Fruit fly (Drosophila melanogaster) whole organism, prepupa: Measurements from ENCODE around the gene MYPT-75D.

Source experiments
- Blimp-1 ChIP-seq: fragments of 200-800 bp; sonication (Bioruptor generic); optimal IDR thresholded peaks from 3 replicates; lab custom pipeline; 2017; ENCODE audit warnings: missing biosample characterization, missing genetic modification characterization, mild to moderate bottlenecking, moderate library complexity, missing genetic modification reagents
- CG10631 ChIP-seq: fragments of 200-800 bp; sonication (Bioruptor generic); optimal IDR thresholded peaks from 2 replicates; lab custom pipeline; 2016; ENCODE audit warnings: missing biosample characterization, missing genetic modification characterization
- CG11294 ChIP-seq: fragments of 200-800 bp; sonication (Bioruptor generic); IDR thresholded peaks from 2 replicates; pipeline ENCODE4 v1.3.6; 2022; ENCODE audit warnings: missing biosample characterization, missing genetic modification characterization
- CG32006 ChIP-seq: fragments of 200-800 bp; sonication (Bioruptor generic); optimal IDR thresholded peaks from 3 replicates; lab custom pipeline; 2017; ENCODE audit warnings: missing biosample characterization, mild to moderate bottlenecking, missing genetic modification characterization
- CG4318 ChIP-seq: fragments of 200-800 bp; sonication (Bioruptor generic); optimal IDR thresholded peaks from 3 replicates; lab custom pipeline; 2017; ENCODE audit warnings: missing biosample characterization, mild to moderate bottlenecking, missing genetic modification characterization
- CG8632 ChIP-seq: fragments of 200-800 bp; sonication (Bioruptor generic); optimal IDR thresholded peaks from 3 replicates; lab custom pipeline; 2016; ENCODE audit warnings: missing biosample characterization, missing genetic modification characterization
- Gug ChIP-seq: fragments of 200-800 bp; sonication (Bioruptor generic); IDR thresholded peaks from 2 replicates; pipeline ENCODE4 v1.3.6; 2022; ENCODE audit warnings: missing biosample characterization, missing genetic modification characterization
- Hr39 ChIP-seq: fragments of 200-800 bp; sonication (Bioruptor generic); optimal IDR thresholded peaks from 2 replicates; lab custom pipeline; 2016; ENCODE audit warnings: missing biosample characterization, missing genetic modification characterization
- Met ChIP-seq: fragments of 200-800 bp; sonication (Bioruptor generic); optimal IDR thresholded peaks from 3 replicates; lab custom pipeline; 2016; ENCODE audit warnings: missing biosample characterization, missing genetic modification characterization
- Sox102F ChIP-seq: fragments of 200-800 bp; sonication (Bioruptor generic); optimal IDR thresholded peaks from 2 replicates; lab custom pipeline; 2016; ENCODE audit warnings: missing biosample characterization, mild to moderate bottlenecking, missing genetic modification characterization
- dsx ChIP-seq: fragments of 200-800 bp; optimal IDR thresholded peaks from 3 replicates; lab custom pipeline; 2019; ENCODE audit warnings: missing biosample characterization, mild to moderate bottlenecking, missing genetic modification characterization, moderate library complexity; ENCODE audit not compliant: poor library complexity, severe bottlenecking
- pdm3 ChIP-seq: fragments of 200-800 bp; sonication (Bioruptor generic); optimal IDR thresholded peaks from 3 replicates; lab custom pipeline; 2016; ENCODE audit warnings: missing biosample characterization, missing genetic modification characterization
- salr ChIP-seq, 2 experiments: fragments of 200-800 bp; sonication (Bioruptor generic); optimal IDR thresholded peaks; 3 replicates each; lab custom pipeline; 2016 to 2018; ENCODE audit warnings: missing biosample characterization in 2 of 2, missing genetic modification characterization in 2 of 2, mild to moderate bottlenecking in 1 of 2

DNA sequence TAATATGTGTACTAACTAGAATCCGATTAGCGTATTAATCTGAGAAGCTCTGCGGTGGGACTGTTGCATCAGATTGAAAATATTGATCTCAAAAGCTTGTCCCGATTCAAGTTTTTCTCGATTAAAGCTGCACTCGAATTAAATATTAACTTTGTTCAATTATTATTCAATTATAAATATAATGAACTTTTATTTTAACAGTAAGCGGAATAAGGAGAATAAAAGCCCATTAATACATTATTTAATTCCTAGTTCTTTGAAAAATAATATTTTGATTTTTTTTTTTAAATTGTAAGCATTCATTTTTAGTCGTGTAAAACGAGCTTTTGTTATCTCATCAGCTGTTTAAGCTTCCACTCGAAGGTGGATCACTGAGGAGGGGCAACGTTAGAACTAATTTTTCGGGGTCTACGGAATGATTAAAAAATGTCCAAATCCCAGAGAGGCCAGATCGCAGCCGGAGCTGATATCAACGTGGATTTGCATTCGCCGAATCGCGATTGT is 49.7 kb downstream of the MYPT-75D start, which contains the start of the genes GNBP2 and GNBP1:
- TF ChIP-seq dsx = peak; percentile 71
- TF ChIP-seq Blimp-1 (GFP tag; lab: Kevin White, UChicago) = peak; percentile 64
- peak; percentile 87 for TF ChIP-seq Met (GFP tag; lab: Kevin White, UChicago)
- no peak for TF ChIP-seq pdm3
- peak in 1 of 2 experiments; percentile 83 for TF ChIP-seq salr (GFP tag; optimal IDR thresholded peaks at IDR 0.05; lab: Kevin White, UChicago)
- TF ChIP-seq CG4318 (GFP tag; lab: Kevin White, UChicago) = peak; percentile 55
- TF ChIP-seq Sox102F (GFP tag; lab: Kevin White, UChicago) = peak; percentile 80
- peak; percentile 90 for TF ChIP-seq CG32006 (GFP tag; lab: Kevin White, UChicago)
- TF ChIP-seq Hr39 (GFP tag; lab: Kevin White, UChicago) = peak; percentile 50
- TF ChIP-seq CG10631 (GFP tag; lab: Kevin White, UChicago) = peak; percentile 88
- TF ChIP-seq CG11294 = peak; percentile 92
- peak; percentile 92 for TF ChIP-seq Gug (GFP tag; lab: Robert Waterston, UW)
- TF ChIP-seq CG8632 = peak; percentile 91
